Worm (Caenorhabditis elegans) whole organism, late embryonic: Measurements from ENCODE around the gene Y53F4B.39.
A peak's percentile ranks its signal among the peaks of the same experiment; 100 is the strongest.

ENCODE experiments used
- C08G9.2 ChIP-seq: sonication (generic microtip); optimal IDR thresholded peaks from 2 replicates; lab custom pipeline; 2016; ENCODE audit warnings: mild to moderate bottlenecking, missing genetic modification characterization, moderate library complexity, missing compliant biosample characterization
- F13H6.1 ChIP-seq: sonication (generic microtip); optimal IDR thresholded peaks from 2 replicates; lab custom pipeline; 2016; ENCODE audit warnings: missing genetic modification characterization, missing compliant biosample characterization
- K02D7.2 ChIP-seq: sonication (generic microtip); optimal IDR thresholded peaks from 2 replicates; lab custom pipeline; 2017; ENCODE audit warnings: mild to moderate bottlenecking, missing genetic modification characterization, missing compliant biosample characterization
- K09A11.1 ChIP-seq: sonication (generic microtip); optimal IDR thresholded peaks from 2 replicates; lab custom pipeline; 2017; ENCODE audit warnings: antibody characterized with exemption, mild to moderate bottlenecking, missing genetic modification characterization, missing compliant biosample characterization; ENCODE audit not compliant: insufficient read depth
- ahr-1 ChIP-seq: sonication (generic microtip); optimal IDR thresholded peaks from 2 replicates; lab custom pipeline; 2016; ENCODE audit warnings: missing genetic modification characterization, missing compliant biosample characterization
- ceh-14 ChIP-seq: sonication (generic microtip); optimal IDR thresholded peaks from 2 replicates; lab custom pipeline; 2016; ENCODE audit warnings: missing genotype, missing genetic modification characterization, missing compliant biosample characterization
- ceh-2 ChIP-seq: sonication (generic microtip); optimal IDR thresholded peaks from 2 replicates; lab custom pipeline; 2016; ENCODE audit warnings: missing genotype, missing genetic modification characterization, missing compliant biosample characterization
- ceh-24 ChIP-seq: sonication (generic microtip); optimal IDR thresholded peaks from 2 replicates; lab custom pipeline; 2016; ENCODE audit warnings: mild to moderate bottlenecking, missing genetic modification characterization, missing compliant biosample characterization
- ceh-30 ChIP-seq: fragments of 150-350 bp; optimal IDR thresholded peaks from 2 replicates; lab custom pipeline; 2014; ENCODE audit warnings: missing biosample characterization, missing genetic modification characterization
- ceh-31 ChIP-seq: sonication (generic microtip); optimal IDR thresholded peaks from 2 replicates; lab custom pipeline; 2016; ENCODE audit warnings: missing genetic modification characterization, missing compliant biosample characterization
- ceh-34 ChIP-seq: sonication (generic microtip); optimal IDR thresholded peaks from 2 replicates; lab custom pipeline; 2016; ENCODE audit warnings: mild to moderate bottlenecking, missing genetic modification characterization, missing compliant biosample characterization
- ceh-6 ChIP-seq: fragments of 200-800 bp; sonication (Bioruptor generic); optimal IDR thresholded peaks from 2 replicates; lab custom pipeline; 2018; ENCODE audit warnings: mild to moderate bottlenecking, missing genetic modification characterization, missing compliant biosample characterization
- ceh-9 ChIP-seq: sonication (generic microtip); optimal IDR thresholded peaks from 2 replicates; lab custom pipeline; 2016; ENCODE audit warnings: mild to moderate bottlenecking, missing genetic modification characterization, inconsistent platforms, missing compliant biosample characterization
- dmd-4 ChIP-seq: sonication (generic microtip); optimal IDR thresholded peaks from 2 replicates; lab custom pipeline; 2016; ENCODE audit warnings: borderline replicate concordance, missing genetic modification characterization, missing compliant biosample characterization
- dve-1 ChIP-seq: sonication (generic microtip); optimal IDR thresholded peaks from 2 replicates; lab custom pipeline; 2017; ENCODE audit warnings: antibody characterized with exemption, mild to moderate bottlenecking, missing genetic modification characterization, missing compliant biosample characterization
- elt-2 ChIP-seq: sonication (generic microtip); optimal IDR thresholded peaks from 2 replicates; lab custom pipeline; 2016; ENCODE audit warnings: missing genetic modification reagents, missing genetic modification characterization, missing compliant biosample characterization
- elt-4 ChIP-seq: sonication (generic microtip); optimal IDR thresholded peaks from 2 replicates; lab custom pipeline; 2016; ENCODE audit warnings: missing genetic modification characterization, missing compliant biosample characterization
- ets-4 ChIP-seq: sonication (generic microtip); optimal IDR thresholded peaks from 2 replicates; lab custom pipeline; 2016; ENCODE audit warnings: missing genetic modification characterization, missing compliant biosample characterization
- fax-1 ChIP-seq: sonication (generic microtip); optimal IDR thresholded peaks from 2 replicates; lab custom pipeline; 2016; ENCODE audit warnings: missing genotype, missing genetic modification characterization, missing compliant biosample characterization
- fkh-10 ChIP-seq: fragments of 150-350 bp; optimal IDR thresholded peaks from 2 replicates; lab custom pipeline; 2014; ENCODE audit warnings: missing biosample characterization, missing genetic modification reagents, missing genetic modification characterization
- fkh-6 ChIP-seq: sonication (generic microtip); optimal IDR thresholded peaks from 2 replicates; lab custom pipeline; 2016; ENCODE audit warnings: missing genetic modification characterization, missing compliant biosample characterization
- gmeb-2 ChIP-seq: sonication (generic microtip); optimal IDR thresholded peaks from 2 replicates; lab custom pipeline; 2016; ENCODE audit warnings: missing genetic modification characterization, inconsistent platforms, missing compliant biosample characterization
- hlh-30 ChIP-seq: sonication (generic microtip); optimal IDR thresholded peaks from 2 replicates; lab custom pipeline; 2017; ENCODE audit warnings: antibody characterized with exemption, missing genetic modification characterization, missing compliant biosample characterization; ENCODE audit not compliant: insufficient read depth
- hlh-6 ChIP-seq: sonication (generic microtip); optimal IDR thresholded peaks from 2 replicates; lab custom pipeline; 2016; ENCODE audit warnings: missing genotype, missing genetic modification characterization, missing compliant biosample characterization
- hlh-8 ChIP-seq: sonication (generic microtip); optimal IDR thresholded peaks from 2 replicates; lab custom pipeline; 2016; ENCODE audit warnings: missing genotype, missing genetic modification characterization, missing compliant biosample characterization
- lim-6 ChIP-seq: sonication (generic microtip); optimal IDR thresholded peaks from 2 replicates; lab custom pipeline; 2016; ENCODE audit warnings: missing genetic modification characterization, missing compliant biosample characterization
- lin-11 ChIP-seq: fragments of 200-800 bp; sonication (Bioruptor generic); optimal IDR thresholded peaks from 2 replicates; lab custom pipeline; 2018; ENCODE audit warnings: mild to moderate bottlenecking, missing genetic modification characterization, missing compliant biosample characterization
- mec-3 ChIP-seq: sonication (generic microtip); optimal IDR thresholded peaks from 2 replicates; lab custom pipeline; 2016; ENCODE audit warnings: borderline replicate concordance, missing genetic modification characterization, missing compliant biosample characterization
- nfya-1 ChIP-seq: sonication (generic microtip); optimal IDR thresholded peaks from 2 replicates; lab custom pipeline; 2017; ENCODE audit warnings: missing genetic modification characterization, mild to moderate bottlenecking, missing compliant biosample characterization, antibody characterized with exemption, moderate library complexity
- nhr-11 ChIP-seq: fragments of 150-350 bp; optimal IDR thresholded peaks from 2 replicates; lab custom pipeline; 2014; ENCODE audit warnings: missing biosample characterization, missing genetic modification characterization
- odd-2 ChIP-seq: sonication (generic microtip); optimal IDR thresholded peaks from 2 replicates; lab custom pipeline; 2017; ENCODE audit warnings: antibody characterized with exemption, mild to moderate bottlenecking, missing genetic modification characterization, missing compliant biosample characterization
- pax-1 ChIP-seq: fragments of 150-350 bp; optimal IDR thresholded peaks from 2 replicates; lab custom pipeline; 2014; ENCODE audit warnings: missing biosample characterization, missing genetic modification characterization
- pha-2 ChIP-seq: sonication (generic microtip); optimal IDR thresholded peaks from 2 replicates; lab custom pipeline; 2017; ENCODE audit warnings: mild to moderate bottlenecking, missing genetic modification characterization, missing compliant biosample characterization
- pha-4 ChIP-seq: fragments of 150-350 bp; optimal IDR thresholded peaks from 2 replicates; lab custom pipeline; 2018; ENCODE audit warnings: missing biosample characterization, missing genetic modification reagents, missing genetic modification characterization
- ref-2 ChIP-seq: sonication (generic microtip); optimal IDR thresholded peaks from 2 replicates; lab custom pipeline; 2016; ENCODE audit warnings: missing genetic modification characterization, missing compliant biosample characterization
- sdc-2 ChIP-seq: sonication (generic microtip); optimal IDR thresholded peaks from 2 replicates; lab custom pipeline; 2016; ENCODE audit warnings: missing genotype, missing genetic modification characterization, missing compliant biosample characterization
- sox-4 ChIP-seq: sonication (generic microtip); optimal IDR thresholded peaks from 2 replicates; lab custom pipeline; 2017; ENCODE audit warnings: mild to moderate bottlenecking, missing genetic modification characterization, inconsistent platforms, missing compliant biosample characterization
- syd-9 ChIP-seq: sonication (generic microtip); optimal IDR thresholded peaks from 2 replicates; lab custom pipeline; 2016; ENCODE audit warnings: mild to moderate bottlenecking, missing genetic modification characterization, moderate library complexity, missing compliant biosample characterization
- tbx-2 ChIP-seq: sonication (generic microtip); optimal IDR thresholded peaks from 2 replicates; lab custom pipeline; 2016; ENCODE audit warnings: missing genetic modification characterization, missing compliant biosample characterization
- tbx-7 ChIP-seq: sonication (generic microtip); optimal IDR thresholded peaks from 2 replicates; lab custom pipeline; 2016; ENCODE audit warnings: missing genotype, missing genetic modification characterization, missing compliant biosample characterization
- unc-3 ChIP-seq, 2 experiments: fragments of 200-800 bp in 1 of 2; sonication (Bioruptor generic) in 1 of 2; sonication (generic microtip) in 1 of 2; conservative IDR thresholded peaks in 1 of 2; optimal IDR thresholded peaks in 1 of 2; 2 replicates each; pipeline versions ENCODE4 v1.3.6 to Lab custom; 2016 to 2022; ENCODE audit warnings: missing compliant biosample characterization in 2 of 2, missing genetic modification characterization in 2 of 2, missing genetic modification reagents in 1 of 2
- unc-42 ChIP-seq: sonication (generic microtip); optimal IDR thresholded peaks from 2 replicates; lab custom pipeline; 2016; ENCODE audit warnings: missing genotype, missing genetic modification characterization, missing compliant biosample characterization
- unc-86 ChIP-seq: sonication (generic microtip); optimal IDR thresholded peaks from 2 replicates; lab custom pipeline; 2016; ENCODE audit warnings: missing genetic modification characterization, missing compliant biosample characterization
- zip-5 ChIP-seq: sonication (generic microtip); optimal IDR thresholded peaks from 2 replicates; lab custom pipeline; 2016; ENCODE audit warnings: missing genetic modification characterization, missing compliant biosample characterization
- ztf-16 ChIP-seq: sonication (generic microtip); optimal IDR thresholded peaks from 2 replicates; lab custom pipeline; 2017; ENCODE audit warnings: missing genetic modification characterization, missing compliant biosample characterization

Y53F4B.39 gene

DNA sequence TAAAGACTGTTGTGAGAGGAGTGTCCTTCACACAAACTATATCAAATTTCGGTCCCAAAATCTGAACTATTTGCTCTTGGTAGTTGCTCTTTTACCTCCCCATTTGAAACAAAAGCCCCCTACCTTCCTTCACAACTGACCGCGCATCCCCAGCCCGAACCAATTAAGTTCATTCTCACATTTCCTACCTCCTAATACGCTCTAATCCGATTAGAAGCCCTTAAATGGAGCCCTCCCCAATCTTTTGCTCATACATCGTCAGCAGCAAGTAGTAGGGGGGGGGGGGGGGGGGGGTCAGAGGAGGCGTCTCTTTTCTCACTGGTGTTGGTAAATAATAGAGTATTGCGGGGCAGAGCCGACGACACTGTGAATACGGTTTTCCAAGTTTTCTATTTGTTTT lies 29.4 kb upstream of the Y53F4B.39 start:
- TF ChIP-seq ets-4 (tag; lab: Kevin White, UChicago) (no peak), K02D7.2 (no peak), ceh-34 (tag; lab: Kevin White, UChicago) (peak; percentile 33)
- TF ChIP-seq, all 69 proteins: peak for 1

DNA sequence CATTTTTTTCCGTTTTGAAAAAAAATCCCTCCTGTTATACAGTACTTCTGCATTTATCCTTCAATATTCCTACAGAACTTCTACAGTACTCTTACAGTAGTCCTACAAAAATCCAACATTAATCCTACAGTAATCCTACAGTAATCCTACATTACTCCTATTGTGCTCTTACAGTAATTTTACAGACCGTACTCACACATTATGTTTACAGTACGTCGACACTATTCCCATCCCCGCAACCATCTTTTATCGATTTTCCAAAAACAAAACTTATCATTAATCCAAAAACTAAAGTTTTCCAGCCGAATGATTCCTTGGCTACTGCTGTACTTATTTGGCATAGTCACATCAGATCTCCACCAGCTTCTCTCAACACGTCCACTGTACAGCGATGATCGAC lies 25.8 kb upstream of the Y53F4B.39 start, which contains the start of gene Y53F4B.20:
Y53F4B.20 (plus strand) TSS at position 301 of the 400 bp plus-strand sequence.
- TF ChIP-seq syd-9: no peak
- no peak for TF ChIP-seq hlh-8
- TF ChIP-seq gmeb-2 (tag; lab: Kevin White, UChicago): no peak
- TF ChIP-seq hlh-6 (tag; lab: Kevin White, UChicago): no peak
- no peak for TF ChIP-seq unc-86 (tag; lab: Kevin White, UChicago)
- no peak for TF ChIP-seq unc-42 (tag; lab: Kevin White, UChicago)
- no peak for TF ChIP-seq pha-4 (tag; lab: Kevin White, UChicago)
- TF ChIP-seq F13H6.1 (tag; lab: Kevin White, UChicago): no peak
- no peak for TF ChIP-seq ceh-9 (tag; lab: Kevin White, UChicago)
- TF ChIP-seq lin-11 (tag; lab: Kevin White, UChicago): no peak
- no peak for TF ChIP-seq ahr-1
- no peak for TF ChIP-seq ceh-24 (tag; lab: Kevin White, UChicago)
- no peak for TF ChIP-seq ceh-6 (GFP tag; lab: Kevin White, UChicago)
- no peak for TF ChIP-seq nhr-11 (tag; lab: Kevin White, UChicago)
- no peak for TF ChIP-seq fkh-10 (GFP tag; lab: Kevin White, UChicago)
- no peak for TF ChIP-seq nfya-1 (tag; lab: Kevin White, UChicago)
- no peak for TF ChIP-seq K09A11.1 (tag; lab: Kevin White, UChicago)
- no peak for TF ChIP-seq unc-3 (GFP tag; conservative IDR thresholded peaks at IDR 0.05; lab: Robert Waterston, UW)
- TF ChIP-seq unc-3 (tag; optimal IDR thresholded peaks at IDR 0.05; lab: Kevin White, UChicago): no peak
- no peak for TF ChIP-seq odd-2 (tag; lab: Kevin White, UChicago)
- no peak for TF ChIP-seq pha-2 (tag; lab: Kevin White, UChicago)

- TF ChIP-seq zip-5 (peak; percentile 73), ets-4 (tag; lab: Kevin White, UChicago) (peak; percentile 86), fkh-6 (tag; lab: Kevin White, UChicago) (peak; percentile 56), ahr-1 (no peak), elt-2 (tag; lab: Kevin White, UChicago) (peak; percentile 57), hlh-30 (tag; lab: Kevin White, UChicago) (no peak), dve-1 (no peak), ref-2 (tag; lab: Kevin White, UChicago) (peak; percentile 62), mec-3 (peak; percentile 62), elt-4 (tag; lab: Kevin White, UChicago) (no peak), lim-6 (tag; lab: Kevin White, UChicago) (peak; percentile 53), fkh-10 (GFP tag; lab: Kevin White, UChicago) (no peak), ceh-14 (tag; lab: Kevin White, UChicago) (peak; percentile 10), nhr-11 (tag; lab: Kevin White, UChicago) (no peak), K09A11.1 (tag; lab: Kevin White, UChicago) (no peak), dmd-4 (tag; lab: Kevin White, UChicago) (no peak), fax-1 (tag; lab: Kevin White, UChicago) (peak; percentile 34), ztf-16 (no peak), unc-3 (GFP tag; conservative IDR thresholded peaks at IDR 0.05; lab: Robert Waterston, UW) (no peak), unc-3 (tag; optimal IDR thresholded peaks at IDR 0.05; lab: Kevin White, UChicago) (no peak), ceh-30 (tag; lab: Kevin White, UChicago) (no peak), ceh-2 (peak; percentile 85), ceh-31 (tag; lab: Kevin White, UChicago) (peak; percentile 91), sox-4 (tag; lab: Kevin White, UChicago) (no peak), pax-1 (tag; lab: Kevin White, UChicago) (no peak), ceh-34 (tag; lab: Kevin White, UChicago) (peak; percentile 21), tbx-7 (tag; lab: Kevin White, UChicago) (peak; percentile 84), pha-2 (tag; lab: Kevin White, UChicago) (no peak), sdc-2 (tag; lab: Kevin White, UChicago) (peak; percentile 56), hlh-8 (peak; percentile 58), tbx-2 (tag; lab: Kevin White, UChicago) (peak; percentile 68), C08G9.2 (tag; lab: Kevin White, UChicago) (peak; percentile 87)
These were observed 20.7 kb upstream of the Y53F4B.39 start for ce11 chrII:15089086-15089895.
